Worm (Caenorhabditis elegans) whole organism, L2 larva: ENCODE measurements around the gene rga-8.

Experiments used
- F13H6.1 ChIP-seq: sonication (generic microtip); optimal IDR thresholded peaks from 2 replicates; lab custom pipeline; 2016; ENCODE audit warnings: missing genetic modification characterization, missing compliant biosample characterization
- alr-1 ChIP-seq: fragments of 150-350 bp; optimal IDR thresholded peaks from 2 replicates; lab custom pipeline; 2014; ENCODE audit warnings: missing biosample characterization, missing genetic modification characterization
- ama-1 ChIP-seq: fragments of 150-350 bp; optimal IDR thresholded peaks from 2 replicates; lab custom pipeline; 2018; ENCODE audit warnings: inconsistent platforms
- blmp-1 ChIP-seq: sonication (generic microtip); optimal IDR thresholded peaks from 2 replicates; lab custom pipeline; 2017; ENCODE audit warnings: missing genetic modification characterization, mild to moderate bottlenecking, missing compliant biosample characterization, antibody characterized with exemption, moderate library complexity; ENCODE audit not compliant: insufficient read depth
- fos-1 ChIP-seq: fragments of 150-350 bp; optimal IDR thresholded peaks from 2 replicates; lab custom pipeline; 2014; ENCODE audit warnings: missing biosample characterization, missing genetic modification characterization
- gmeb-1 ChIP-seq: fragments of 150-350 bp; optimal IDR thresholded peaks from 2 replicates; lab custom pipeline; 2014; ENCODE audit warnings: missing biosample characterization, missing genetic modification characterization
- lin-13 ChIP-seq: fragments of 150-350 bp; optimal IDR thresholded peaks from 2 replicates; lab custom pipeline; 2014; ENCODE audit warnings: missing biosample characterization, missing genetic modification reagents, missing genetic modification characterization
- lsy-2 ChIP-seq, 2 experiments: fragments of 150-350 bp in 1 of 2; sonication (generic microtip) in 1 of 2; optimal IDR thresholded peaks; 2 replicates each; lab custom pipeline; 2014 to 2017; ENCODE audit warnings: missing biosample characterization in 2 of 2, missing genetic modification characterization in 2 of 2
- mab-5 ChIP-seq: fragments of 150-350 bp; optimal IDR thresholded peaks from 2 replicates; lab custom pipeline; 2014; ENCODE audit warnings: missing biosample characterization, missing genetic modification characterization
- mbf-1 ChIP-seq: sonication (generic microtip); optimal IDR thresholded peaks from 2 replicates; lab custom pipeline; 2017; ENCODE audit warnings: missing biosample characterization, missing genetic modification characterization
- nhr-11 ChIP-seq: fragments of 150-350 bp; optimal IDR thresholded peaks from 2 replicates; lab custom pipeline; 2014; ENCODE audit warnings: missing biosample characterization, missing genetic modification characterization
- skn-1 ChIP-seq: sonication (generic microtip); optimal IDR thresholded peaks from 2 replicates; lab custom pipeline; 2017; ENCODE audit warnings: missing biosample characterization, missing genetic modification characterization
- sma-9 ChIP-seq, 2 experiments: fragments of 150-350 bp in 1 of 2; sonication (generic microtip) in 1 of 2; optimal IDR thresholded peaks; 2 replicates each; lab custom pipeline; 2014 to 2016; ENCODE audit warnings: missing genetic modification characterization in 2 of 2, mild to moderate bottlenecking in 1 of 2, missing biosample characterization in 1 of 2, missing compliant biosample characterization in 1 of 2, missing genetic modification reagents in 1 of 2, moderate library complexity in 1 of 2
- zag-1 ChIP-seq: fragments of 150-350 bp; optimal IDR thresholded peaks from 2 replicates; lab custom pipeline; 2014; ENCODE audit warnings: missing biosample characterization, missing genetic modification characterization
- ztf-11 ChIP-seq: sonication (generic microtip); optimal IDR thresholded peaks from 2 replicates; lab custom pipeline; 2017; ENCODE audit warnings: missing biosample characterization, missing genetic modification characterization
- ztf-4 ChIP-seq: fragments of 150-350 bp; optimal IDR thresholded peaks from 2 replicates; lab custom pipeline; 2014; ENCODE audit warnings: missing biosample characterization, missing genetic modification characterization

rga-8 gene

ce11 chrX:5244041-5244440 is 35.5 kb downstream of the rga-8 start, which contains the start of gene Y34B4A.7 (continued):
- TF ChIP-seq ama-1 (lab: Kevin White, UChicago): no peak
- TF ChIP-seq zag-1 (tag; lab: Kevin White, UChicago): no peak
- no peak for TF ChIP-seq nhr-11 (tag; lab: Kevin White, UChicago)
- no peak for TF ChIP-seq alr-1
- peak; percentile 73 for TF ChIP-seq mab-5
- peak; percentile 82 for TF ChIP-seq F13H6.1 (tag; lab: Kevin White, UChicago)

ce11 chrX:5243382-5243979 is 36.1 kb downstream of the rga-8 start, which contains the start of gene mtm-5:
Gene mtm-5, minus strand, starts transcription at chrX:5243408.
- TF ChIP-seq fos-1 (peak; percentile 61), nhr-11 (tag; lab: Kevin White, UChicago) (no peak), blmp-1 (tag; lab: Kevin White, UChicago) (peak; percentile 71), gmeb-1 (tag; lab: Kevin White, UChicago) (no peak), mbf-1 (tag; lab: Kevin White, UChicago) (no peak)
- TF ChIP-seq, all 48 proteins: peak for 2

ce11 chrX:5238246-5238645 is 41.3 kb downstream of the rga-8 start:
- TF ChIP-seq skn-1 (tag; lab: Kevin White, UChicago) (no peak), F13H6.1 (tag; lab: Kevin White, UChicago) (no peak), sma-9 (GFP tag; optimal IDR thresholded peaks at IDR 0.05; lab: Kevin White, UChicago) (no peak), sma-9 (tag; optimal IDR thresholded peaks at IDR 0.05; lab: Kevin White, UChicago) (no peak), mbf-1 (tag; lab: Kevin White, UChicago) (no peak), ztf-4 (tag; lab: Kevin White, UChicago) (no peak), ztf-11 (tag; lab: Kevin White, UChicago) (no peak), lin-13 (GFP tag; lab: Kevin White, UChicago) (no peak), lsy-2 (tag; optimal IDR thresholded peaks at IDR 0.05; lab: Kevin White, UChicago) (no peak)

- no peak for TF ChIP-seq nhr-11 (tag; lab: Kevin White, UChicago)
- TF ChIP-seq, all 48 proteins: peak for 0
These were observed 53.3 kb downstream of the rga-8 start, which contains the start of gene H28G03.3 for ce11 chrX:5226265-5226664. Gene H28G03.3, minus strand, starts transcription at chrX:5226365.
